Fruit fly (Drosophila melanogaster) whole organism, embryonic: Measurements from ENCODE around the gene ND-30.

Source experiments
- C15 ChIP-seq: fragments of 200-800 bp; sonication (Bioruptor generic); IDR thresholded peaks from 3 replicates; pipeline ENCODE4 v1.3.6; 2022; ENCODE audit warnings: missing biosample characterization, missing genetic modification characterization
- CG10209 ChIP-seq: fragments of 200-800 bp; sonication (Bioruptor generic); optimal IDR thresholded peaks from 3 replicates; lab custom pipeline; 2017; ENCODE audit warnings: missing biosample characterization, mild to moderate bottlenecking, missing genetic modification characterization, missing genetic modification reagents
- CG10267 ChIP-seq: fragments of 200-800 bp; sonication (Bioruptor generic); optimal IDR thresholded peaks from 2 replicates; lab custom pipeline; 2018; ENCODE audit warnings: missing biosample characterization, mild to moderate bottlenecking, missing genetic modification characterization, moderate library complexity
- CG10654 ChIP-seq: fragments of 200-800 bp; sonication (Bioruptor generic); optimal IDR thresholded peaks from 2 replicates; lab custom pipeline; 2016; ENCODE audit warnings: missing biosample characterization, missing genetic modification characterization
- CG10959 ChIP-seq: fragments of 200-800 bp; sonication (Bioruptor generic); IDR thresholded peaks from 2 replicates; pipeline ENCODE4 v1.3.6; 2022; ENCODE audit warnings: missing biosample characterization, missing genetic modification characterization
- CG12155 ChIP-seq: fragments of 200-800 bp; sonication (Bioruptor generic); optimal IDR thresholded peaks from 3 replicates; lab custom pipeline; 2016; ENCODE audit warnings: missing biosample characterization, missing genetic modification characterization
- CG13296 ChIP-seq: fragments of 200-800 bp; sonication (Bioruptor generic); optimal IDR thresholded peaks from 3 replicates; lab custom pipeline; 2018; ENCODE audit warnings: missing biosample characterization, mild to moderate bottlenecking, missing genetic modification characterization
- CG15601 ChIP-seq: fragments of 200-800 bp; sonication (Bioruptor generic); optimal IDR thresholded peaks from 3 replicates; lab custom pipeline; 2019; ENCODE audit warnings: missing biosample characterization, mild to moderate bottlenecking, missing genetic modification characterization, moderate library complexity
- CG1832 ChIP-seq: fragments of 200-800 bp; sonication (Bioruptor generic); optimal IDR thresholded peaks from 2 replicates; lab custom pipeline; 2017; ENCODE audit warnings: missing biosample characterization, mild to moderate bottlenecking, missing genetic modification characterization, inconsistent platforms
- CG18619 ChIP-seq: fragments of 200-800 bp; sonication (Bioruptor generic); optimal IDR thresholded peaks from 3 replicates; lab custom pipeline; 2017; ENCODE audit warnings: missing biosample characterization, mild to moderate bottlenecking, missing genetic modification characterization
- CG2875 ChIP-seq: fragments of 200-800 bp; sonication (Bioruptor generic); optimal IDR thresholded peaks from 2 replicates; lab custom pipeline; 2017; ENCODE audit warnings: missing biosample characterization, mild to moderate bottlenecking, missing genetic modification characterization, missing genetic modification reagents
- CG30403 ChIP-seq: fragments of 200-800 bp; sonication (Bioruptor generic); optimal IDR thresholded peaks from 3 replicates; lab custom pipeline; 2016; ENCODE audit warnings: missing biosample characterization, missing genetic modification characterization
- CG3065 ChIP-seq: fragments of 200-800 bp; sonication (Bioruptor generic); optimal IDR thresholded peaks from 2 replicates; lab custom pipeline; 2016; ENCODE audit warnings: missing biosample characterization, missing genetic modification characterization
- CG33213 ChIP-seq: fragments of 200-800 bp; sonication (Bioruptor generic); optimal IDR thresholded peaks from 3 replicates; lab custom pipeline; 2016; ENCODE audit warnings: missing biosample characterization, missing genetic modification characterization
- CG4424 ChIP-seq: fragments of 200-800 bp; sonication (Bioruptor generic); optimal IDR thresholded peaks from 3 replicates; lab custom pipeline; 2016; ENCODE audit warnings: missing biosample characterization, missing genetic modification characterization
- CG6765 ChIP-seq: fragments of 200-800 bp; sonication (Bioruptor generic); optimal IDR thresholded peaks from 3 replicates; lab custom pipeline; 2017; ENCODE audit warnings: missing biosample characterization, mild to moderate bottlenecking, missing genetic modification characterization
- CG6791 ChIP-seq: fragments of 200-800 bp; sonication (Bioruptor generic); IDR thresholded peaks from 3 replicates; pipeline ENCODE4 v1.3.6; 2022; ENCODE audit warnings: missing biosample characterization, missing genetic modification characterization; ENCODE audit not compliant: partially characterized antibody
- CG7786 ChIP-seq: fragments of 200-800 bp; sonication (Bioruptor generic); optimal IDR thresholded peaks from 2 replicates; lab custom pipeline; 2016; ENCODE audit warnings: missing biosample characterization, missing genetic modification characterization
- CkIIα-i1 ChIP-seq: fragments of 200-800 bp; sonication (Bioruptor generic); IDR thresholded peaks from 2 replicates; pipeline ENCODE4 v1.3.6; 2022; ENCODE audit warnings: missing biosample characterization, missing genetic modification characterization
- CrebB ChIP-seq: fragments of 200-800 bp; sonication (Bioruptor generic); optimal IDR thresholded peaks from 3 replicates; lab custom pipeline; 2018; ENCODE audit warnings: missing biosample characterization, mild to moderate bottlenecking, missing genetic modification characterization
- Dfd ChIP-seq, 2 experiments: fragments of >200 bp; optimal IDR thresholded peaks; 2 replicates each; lab custom pipeline; 2017; ENCODE audit warnings: missing biosample characterization in 2 of 2, missing genetic modification characterization in 2 of 2
- Dp ChIP-seq: fragments of 200-800 bp; sonication (Bioruptor generic); optimal IDR thresholded peaks from 2 replicates; lab custom pipeline; 2018; ENCODE audit warnings: missing biosample characterization, mild to moderate bottlenecking, missing genetic modification characterization, moderate library complexity
- GATAe ChIP-seq: fragments of 200-800 bp; sonication (Bioruptor generic); conservative IDR thresholded peaks from 2 replicates; pipeline ENCODE4 v1.3.6; 2022; ENCODE audit warnings: missing biosample characterization, missing genetic modification characterization
- Hey ChIP-seq: fragments of 200-800 bp; sonication (Bioruptor generic); optimal IDR thresholded peaks from 3 replicates; lab custom pipeline; 2018; ENCODE audit warnings: missing biosample characterization, mild to moderate bottlenecking, missing genetic modification characterization
- Hmx ChIP-seq: fragments of 200-800 bp; sonication (Bioruptor generic); optimal IDR thresholded peaks from 2 replicates; lab custom pipeline; 2016; ENCODE audit warnings: missing biosample characterization, missing genetic modification characterization
- Hr39 ChIP-seq: fragments of >200 bp; optimal IDR thresholded peaks from 2 replicates; lab custom pipeline; 2017
- Lhr ChIP-seq: fragments of 200-800 bp; sonication (Bioruptor generic); optimal IDR thresholded peaks from 3 replicates; lab custom pipeline; 2017; ENCODE audit warnings: mild to moderate bottlenecking, missing biosample characterization, missing genetic modification reagents, missing genetic modification characterization
- Med ChIP-seq: fragments of 200-800 bp; sonication (Bioruptor generic); peaks from one replicate; lab custom pipeline; 2016; ENCODE audit warnings: missing biosample characterization, missing genetic modification characterization, mild to moderate bottlenecking, inconsistent platforms, moderate library complexity
- Mes4 ChIP-seq: fragments of 200-800 bp; sonication (Bioruptor generic); optimal IDR thresholded peaks from 2 replicates; lab custom pipeline; 2016; ENCODE audit warnings: missing biosample characterization, missing genetic modification characterization
- Mrtf ChIP-seq: fragments of 200-800 bp; sonication (Bioruptor generic); IDR thresholded peaks from 3 replicates; pipeline ENCODE4 v1.3.6; 2022; ENCODE audit warnings: missing biosample characterization, missing genetic modification characterization
- Myb ChIP-seq: fragments of 200-800 bp; sonication (Bioruptor generic); optimal IDR thresholded peaks from 2 replicates; lab custom pipeline; 2016; ENCODE audit warnings: missing biosample characterization, missing genetic modification characterization
- Oaz ChIP-seq: fragments of 200-800 bp; sonication (Bioruptor generic); IDR thresholded peaks from 2 replicates; pipeline ENCODE4 v1.3.6; 2022; ENCODE audit warnings: missing biosample characterization, missing genetic modification characterization
- Rx ChIP-seq: fragments of 200-800 bp; sonication (Bioruptor generic); IDR thresholded peaks from 2 replicates; pipeline ENCODE4 v1.3.6; 2022; ENCODE audit warnings: missing biosample characterization, missing genetic modification characterization
- croc ChIP-seq: fragments of 200-800 bp; sonication (Bioruptor generic); conservative IDR thresholded peaks from 3 replicates; pipeline ENCODE4 v1.3.6; 2022; ENCODE audit warnings: missing biosample characterization, missing genetic modification characterization
- emc ChIP-seq: fragments of 200-800 bp; sonication (Bioruptor generic); optimal IDR thresholded peaks from 2 replicates; lab custom pipeline; 2016; ENCODE audit warnings: missing biosample characterization, missing genetic modification characterization
- gfzf ChIP-seq: fragments of 200-800 bp; sonication (Bioruptor generic); optimal IDR thresholded peaks from 2 replicates; lab custom pipeline; 2016; ENCODE audit warnings: missing biosample characterization, mild to moderate bottlenecking, missing genetic modification characterization, moderate library complexity
- h ChIP-seq: fragments of >200 bp; optimal IDR thresholded peaks from 2 replicates; lab custom pipeline; 2017
- hb ChIP-seq: fragments of 200-800 bp; sonication (Bioruptor generic); IDR thresholded peaks from 3 replicates; pipeline ENCODE4 v1.3.6; 2022; ENCODE audit warnings: missing biosample characterization, missing genetic modification characterization; ENCODE audit not compliant: partially characterized antibody
- insv ChIP-seq, 2 experiments: fragments of 200-800 bp; sonication (Bioruptor generic); optimal IDR thresholded peaks; 3 replicates each; lab custom pipeline; 2016 to 2018; ENCODE audit warnings: missing biosample characterization in 2 of 2, missing genetic modification characterization in 2 of 2
- kni ChIP-seq: fragments of 200-800 bp; sonication (Bioruptor generic); optimal IDR thresholded peaks from 3 replicates; lab custom pipeline; 2017; ENCODE audit warnings: mild to moderate bottlenecking, missing biosample characterization, missing genetic modification reagents, missing genetic modification characterization
- lab ChIP-seq: fragments of 200-800 bp; sonication (Bioruptor generic); optimal IDR thresholded peaks from 3 replicates; lab custom pipeline; 2017; ENCODE audit warnings: missing biosample characterization, missing genetic modification characterization, mild to moderate bottlenecking, moderate library complexity, missing genetic modification reagents
- lilli ChIP-seq: fragments of 200-800 bp; sonication (Bioruptor generic); optimal IDR thresholded peaks from 3 replicates; lab custom pipeline; 2016; ENCODE audit warnings: missing biosample characterization, missing genetic modification characterization
- otp ChIP-seq: fragments of 200-800 bp; sonication (Bioruptor generic); IDR thresholded peaks from 3 replicates; pipeline ENCODE4, ENCODE4 v1.3.6; 2022; ENCODE audit warnings: missing biosample characterization, missing genetic modification characterization
- pb ChIP-seq: fragments of 200-800 bp; sonication (Bioruptor generic); optimal IDR thresholded peaks from 3 replicates; lab custom pipeline; 2016; ENCODE audit warnings: missing biosample characterization, missing genetic modification characterization
- phol ChIP-seq: fragments of 200-800 bp; sonication (Bioruptor generic); optimal IDR thresholded peaks from 3 replicates; lab custom pipeline; 2018; ENCODE audit warnings: missing biosample characterization, mild to moderate bottlenecking, missing genetic modification characterization, moderate library complexity
- pnt ChIP-seq: fragments of 200-800 bp; sonication (Bioruptor generic); optimal IDR thresholded peaks from 3 replicates; lab custom pipeline; 2016; ENCODE audit warnings: missing biosample characterization, missing genetic modification characterization
- pum ChIP-seq: fragments of 200-800 bp; sonication (Bioruptor generic); optimal IDR thresholded peaks from 2 replicates; lab custom pipeline; 2016; ENCODE audit warnings: missing biosample characterization, missing genetic modification characterization
- seq ChIP-seq: fragments of 200-800 bp; sonication (Bioruptor generic); IDR thresholded peaks from 2 replicates; pipeline ENCODE4 v1.3.6; 2022; ENCODE audit warnings: missing biosample characterization, missing genetic modification characterization
- tap ChIP-seq: fragments of 200-800 bp; optimal IDR thresholded peaks from 3 replicates; lab custom pipeline; 2019; ENCODE audit warnings: missing biosample characterization, mild to moderate bottlenecking, missing genetic modification characterization, moderate library complexity
- unc-4 ChIP-seq: fragments of 200-800 bp; sonication (Bioruptor generic); IDR thresholded peaks from 2 replicates; pipeline ENCODE4 v1.3.6; 2022; ENCODE audit warnings: missing biosample characterization, missing genetic modification characterization; ENCODE audit not compliant: partially characterized antibody
- vvl ChIP-seq: fragments of 200-800 bp; sonication (Bioruptor generic); IDR thresholded peaks from 2 replicates; pipeline ENCODE4 v1.3.6; 2022; ENCODE audit warnings: missing biosample characterization, missing genetic modification characterization
- yki ChIP-seq: fragments of >200 bp; optimal IDR thresholded peaks from 3 replicates; lab custom pipeline; 2018
- zfh1 ChIP-seq: fragments of 200-800 bp; sonication (Bioruptor generic); IDR thresholded peaks from 3 replicates; pipeline ENCODE4 v1.3.6; 2022; ENCODE audit warnings: missing biosample characterization, missing genetic modification characterization

ND-30 gene

dm6 chr3L:3143383-3143962 is 15.9 kb downstream of the ND-30 start, which contains the start of the genes CG11537 and Alg2 (continued):
- TF ChIP-seq CG1832 (no peak), CG10959 (GFP tag; lab: Robert Waterston, UW) (no peak), tap (tag; lab: Kevin White, UChicago) (no peak), kni (GFP tag; lab: Kevin White, UChicago) (no peak), CG7786 (GFP tag; lab: Kevin White, UChicago) (no peak), unc-4 (GFP tag; lab: Robert Waterston, UW) (no peak), Myb (GFP tag; lab: Kevin White, UChicago) (no peak), pb (GFP tag; lab: Kevin White, UChicago) (no peak), Mes4 (GFP tag; lab: Kevin White, UChicago) (no peak), emc (GFP tag; lab: Kevin White, UChicago) (no peak), insv (GFP tag; optimal IDR thresholded peaks at IDR 0.05; lab: Kevin White, UChicago) (peak in 1 of 2 experiments; percentile 6), GATAe (GFP tag; lab: Robert Waterston, UW) (no peak), zfh1 (GFP tag; lab: Robert Waterston, UW) (no peak), Mrtf (GFP tag; lab: Robert Waterston, UW) (no peak), CG3065 (GFP tag; lab: Kevin White, UChicago) (no peak), CG2875 (GFP tag; lab: Kevin White, UChicago) (no peak), lilli (GFP tag; lab: Kevin White, UChicago) (peak; percentile 38), h (lab: Kevin White, UChicago) (no peak), CG33213 (GFP tag; lab: Kevin White, UChicago) (no peak), vvl (no peak), Hr39 (no peak), pnt (no peak), CG4424 (GFP tag; lab: Kevin White, UChicago) (peak; percentile 11), Hey (tag; lab: Kevin White, UChicago) (no peak), Dfd (GFP tag; optimal IDR thresholded peaks at IDR 0.05; lab: Kevin White, UChicago) (no peak), pum (GFP tag; lab: Kevin White, UChicago) (no peak), CkIIα-i1 (GFP tag; lab: Robert Waterston, UW) (no peak), Oaz (GFP tag; lab: Robert Waterston, UW) (no peak), otp (GFP tag; lab: Robert Waterston, UW) (no peak), CG10209 (GFP tag; lab: Kevin White, UChicago) (peak; percentile 34), CG10654 (GFP tag; lab: Kevin White, UChicago) (no peak), CG18619 (GFP tag; lab: Kevin White, UChicago) (no peak), hb (GFP tag; lab: Robert Waterston, UW) (no peak), Lhr (GFP tag; lab: Kevin White, UChicago) (no peak), CG15601 (tag; lab: Kevin White, UChicago) (peak; percentile 32), CG6791 (GFP tag; lab: Robert Waterston, UW) (no peak), croc (GFP tag; lab: Robert Waterston, UW) (no peak), lab (GFP tag; lab: Kevin White, UChicago) (peak; percentile 59), gfzf (GFP tag; lab: Kevin White, UChicago) (peak; percentile 69), C15 (GFP tag; lab: Robert Waterston, UW) (no peak), seq (no peak), CG13296 (GFP tag; lab: Kevin White, UChicago) (no peak), Rx (no peak), phol (peak; percentile 44), CG12155 (peak; percentile 28), Med (GFP tag; lab: Kevin White, UChicago) (peak; percentile 29), yki (lab: Kevin White, UChicago) (no peak), CG6765 (GFP tag; lab: Kevin White, UChicago) (no peak), CG10267 (tag; lab: Kevin White, UChicago) (peak; percentile 44), Dp (GFP tag; lab: Kevin White, UChicago) (peak; percentile 29), CG30403 (GFP tag; lab: Kevin White, UChicago) (peak; percentile 22), Hmx (GFP tag; lab: Kevin White, UChicago) (no peak), CrebB (tag; lab: Kevin White, UChicago) (no peak)
